Worm (Caenorhabditis elegans) whole organism, midembryonic: ENCODE measurements around the gene mvk-1.

Experiments
- T22C8.4 ChIP-seq: fragments of 200-800 bp; sonication (Bioruptor generic); IDR thresholded peaks from 2 replicates; pipeline ENCODE4 v1.3.6; 2022; ENCODE audit warnings: missing genetic modification characterization, missing compliant biosample characterization
- flt-1 ChIP-seq: fragments of 200-800 bp; sonication (Bioruptor generic); IDR thresholded peaks from 2 replicates; pipeline ENCODE4 v1.3.6; 2022; ENCODE audit warnings: missing genetic modification characterization, missing compliant biosample characterization
- klf-2 ChIP-seq: fragments of 200-800 bp; sonication (Bioruptor generic); conservative IDR thresholded peaks from 2 replicates; pipeline ENCODE4 v1.3.6; 2022; ENCODE audit warnings: missing genetic modification reagents, missing genetic modification characterization, missing compliant biosample characterization
- med-1 ChIP-seq: sonication (generic microtip); optimal IDR thresholded peaks from 2 replicates; lab custom pipeline; 2017; ENCODE audit warnings: missing genetic modification characterization, mild to moderate bottlenecking, missing compliant biosample characterization, antibody characterized with exemption, missing genetic modification reagents; ENCODE audit not compliant: insufficient read depth
- ztf-23 ChIP-seq: fragments of 200-800 bp; sonication (Bioruptor generic); IDR thresholded peaks from 2 replicates; pipeline ENCODE4 v1.3.6; 2022; ENCODE audit warnings: missing genetic modification reagents, missing genetic modification characterization, missing compliant biosample characterization
- ztf-29 ChIP-seq: fragments of 200-800 bp; sonication (Bioruptor generic); IDR thresholded peaks from 2 replicates; pipeline ENCODE4 v1.3.6; 2022; ENCODE audit warnings: missing genetic modification reagents, missing genetic modification characterization, missing compliant biosample characterization

DNA sequence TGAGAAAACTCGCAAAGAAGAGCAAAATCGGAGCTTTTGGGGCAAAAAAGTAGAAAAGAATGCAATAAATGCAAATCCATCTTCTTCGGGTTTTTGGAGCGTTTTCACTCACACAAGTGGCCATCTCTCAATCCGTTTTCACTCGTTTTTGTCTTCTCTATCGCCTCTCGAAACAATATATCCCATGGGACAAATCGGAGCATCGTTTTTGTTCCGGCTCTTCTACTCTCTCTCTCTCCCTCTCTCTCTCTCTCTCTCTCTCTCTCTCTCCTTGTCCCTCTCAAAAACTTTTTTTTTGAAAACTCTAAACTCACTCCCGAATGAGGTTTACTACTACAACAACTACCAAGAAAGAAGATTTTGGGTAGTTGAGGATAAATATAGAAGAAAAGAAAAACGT lies 5.5 kb upstream of the mvk-1 start:
- TF ChIP-seq T22C8.4 (no peak), med-1 (no peak), klf-2 (GFP tag; lab: Robert Waterston, UW) (no peak), flt-1 (no peak), ztf-29 (GFP tag; lab: Robert Waterston, UW) (no peak), ztf-23 (GFP tag; lab: Robert Waterston, UW) (no peak)
